Worm (Caenorhabditis elegans): Measurements from ENCODE around the gene nep-13.

The nep-13 gene

DNA sequence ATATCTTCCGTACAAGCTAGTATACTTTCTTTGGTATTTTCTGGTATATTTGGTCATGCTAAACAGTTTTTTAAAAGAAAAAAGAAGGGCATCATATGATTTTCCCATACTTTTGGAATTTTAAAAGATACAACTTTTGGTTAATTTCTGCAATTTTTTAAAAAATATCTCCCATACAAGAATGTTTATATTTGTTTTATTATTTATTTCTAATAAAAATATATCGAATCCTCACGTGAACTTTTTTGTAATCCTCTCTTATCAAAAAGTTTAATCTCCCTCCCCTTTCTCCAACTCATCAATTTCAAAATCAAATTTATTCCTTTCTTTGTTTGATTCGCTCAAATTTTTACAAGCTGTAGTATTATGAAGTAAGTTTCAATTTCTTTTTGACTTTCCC, at the start of gene nep-13:
TSS of gene nep-13 (plus strand) at position 301 of the 400 bp plus-strand sequence.
- no peak for TF ChIP-seq alr-1 (tag; optimal IDR thresholded peaks at IDR 0.05)
- TF ChIP-seq R02D3.7 (tag; optimal IDR thresholded peaks at IDR 0.05): no peak
- TF ChIP-seq sma-9 (GFP tag; optimal IDR thresholded peaks at IDR 0.05): no peak
- no peak for TF ChIP-seq sma-9 (tag; optimal IDR thresholded peaks at IDR 0.05)
- no peak for TF ChIP-seq lsy-2 (tag; optimal IDR thresholded peaks at IDR 0.05)
- no peak for TF ChIP-seq peb-1 (tag; optimal IDR thresholded peaks at IDR 0.05)
- no peak for TF ChIP-seq sem-4 (tag; optimal IDR thresholded peaks at IDR 0.05)
- TF ChIP-seq elt-1 (tag; optimal IDR thresholded peaks at IDR 0.05): no peak
- TF ChIP-seq unc-62 (GFP tag; optimal IDR thresholded peaks at IDR 0.05): no peak
- no peak for TF ChIP-seq F13H6.1 (tag; optimal IDR thresholded peaks at IDR 0.05)
- no peak for TF ChIP-seq ama-1 (optimal IDR thresholded peaks at IDR 0.05)
- TF ChIP-seq snpc-4 (tag; optimal IDR thresholded peaks at IDR 0.05): no peak
- no peak for TF ChIP-seq Y55F3AM.14 (GFP tag; optimal IDR thresholded peaks at IDR 0.05)
- TF ChIP-seq nhr-23 (tag; optimal IDR thresholded peaks at IDR 0.05): no peak
- no peak for TF ChIP-seq ztf-11 (tag; optimal IDR thresholded peaks at IDR 0.05)
- no peak for TF ChIP-seq lin-13 (GFP tag; optimal IDR thresholded peaks at IDR 0.05)
- no peak for TF ChIP-seq C34F6.9 (tag; optimal IDR thresholded peaks at IDR 0.05)

DNA sequence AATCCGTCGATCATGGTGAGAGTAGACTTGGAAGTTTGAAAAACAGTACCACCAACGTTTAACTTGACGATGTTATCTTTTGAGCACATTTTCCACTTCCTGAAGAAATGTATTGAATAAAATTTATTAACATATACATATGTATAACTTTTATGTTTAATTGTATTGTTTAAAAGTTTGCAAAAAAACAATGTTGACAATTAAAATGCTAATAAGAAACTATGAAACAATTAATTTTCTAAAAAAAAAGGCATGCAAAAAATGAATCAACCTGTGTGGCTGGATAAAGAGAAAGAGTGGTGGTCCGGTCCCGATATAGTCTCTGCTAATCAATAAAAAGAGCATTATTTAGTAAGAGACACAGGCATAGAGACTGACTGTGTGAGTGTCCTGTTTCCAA, 47.7 kb upstream of the nep-13 start, which contains the start of gene C17F4.8:
TSS of gene C17F4.8 (minus strand) at position 101 of the 400 bp plus-strand sequence.
- no peak for TF ChIP-seq gmeb-1 (tag; optimal IDR thresholded peaks at IDR 0.05)
- no peak for TF ChIP-seq elt-1 (tag; optimal IDR thresholded peaks at IDR 0.05)
- TF ChIP-seq Y55F3AM.14 (GFP tag; optimal IDR thresholded peaks at IDR 0.05): no peak
- TF ChIP-seq nhr-10 (tag; optimal IDR thresholded peaks at IDR 0.05): no peak
- no peak for TF ChIP-seq mbf-1 (tag; optimal IDR thresholded peaks at IDR 0.05)
- TF ChIP-seq ceh-82 (tag; optimal IDR thresholded peaks at IDR 0.05): no peak
- TF ChIP-seq mab-5 (tag; optimal IDR thresholded peaks at IDR 0.05): no peak
- TF ChIP-seq ztf-11 (tag; optimal IDR thresholded peaks at IDR 0.05): no peak
- no peak for TF ChIP-seq snpc-4 (tag; optimal IDR thresholded peaks at IDR 0.05)
- TF ChIP-seq ama-1 (optimal IDR thresholded peaks at IDR 0.05): no peak
- TF ChIP-seq nhr-77 (tag; optimal IDR thresholded peaks at IDR 0.05): no peak
- TF ChIP-seq nhr-11 (tag; optimal IDR thresholded peaks at IDR 0.05): no peak
- TF ChIP-seq unc-55 (GFP tag; optimal IDR thresholded peaks at IDR 0.05): no peak
- TF ChIP-seq R02D3.7 (tag; optimal IDR thresholded peaks at IDR 0.05): no peak
- no peak for TF ChIP-seq lin-13 (GFP tag; optimal IDR thresholded peaks at IDR 0.05)

ce11 chrII:3237038-3237521, 45.4 kb upstream of the nep-13 start, which contains the start of the genes srz-67 and C17F4.11:
Gene srz-67, minus strand, starts transcription at chrII:3237138.
Gene C17F4.11, plus strand, starts transcription at chrII:3237471.
- TF ChIP-seq R02D3.7 (tag; optimal IDR thresholded peaks at IDR 0.05): no peak
- TF ChIP-seq lsy-2 (tag; optimal IDR thresholded peaks at IDR 0.05): no peak
- no peak for TF ChIP-seq nhr-11 (tag; optimal IDR thresholded peaks at IDR 0.05)
- TF ChIP-seq ztf-4 (tag; optimal IDR thresholded peaks at IDR 0.05): no peak

ce11 chrII:3240207-3240606, 42.2 kb upstream of the nep-13 start, which contains the start of gene C17F4.3:
Gene C17F4.3, plus strand, starts transcription at chrII:3240507.
- TF ChIP-seq lin-39 (tag; optimal IDR thresholded peaks at IDR 0.05) (no peak), nhr-10 (tag; optimal IDR thresholded peaks at IDR 0.05) (no peak), ZK546.5 (tag; optimal IDR thresholded peaks at IDR 0.05) (no peak), nhr-6 (tag; optimal IDR thresholded peaks at IDR 0.05) (no peak), ama-1 (optimal IDR thresholded peaks at IDR 0.05) (no peak), unc-39 (tag; optimal IDR thresholded peaks at IDR 0.05) (no peak), elt-1 (tag; optimal IDR thresholded peaks at IDR 0.05) (no peak), unc-55 (GFP tag; optimal IDR thresholded peaks at IDR 0.05) (no peak)

ce11 chrII:3241842-3242241, 40.6 kb upstream of the nep-13 start:
- peak; percentile 9 for TF ChIP-seq blmp-1 (tag; optimal IDR thresholded peaks at IDR 0.05; ENCODE audit: insufficient read depth)
- peak; percentile 68 for TF ChIP-seq nhr-21 (tag; optimal IDR thresholded peaks at IDR 0.05)
- no peak for TF ChIP-seq zag-1 (tag; optimal IDR thresholded peaks at IDR 0.05)

- TF ChIP-seq lsy-2 (tag; optimal IDR thresholded peaks at IDR 0.05): no peak
- no peak for TF ChIP-seq lin-11 (tag; optimal IDR thresholded peaks at IDR 0.05)
- no peak for TF ChIP-seq peb-1 (tag; optimal IDR thresholded peaks at IDR 0.05)
- no peak for TF ChIP-seq gmeb-1 (tag; optimal IDR thresholded peaks at IDR 0.05)
- no peak for TF ChIP-seq F13H6.1 (tag; optimal IDR thresholded peaks at IDR 0.05)
- no peak for TF ChIP-seq sem-4 (tag; optimal IDR thresholded peaks at IDR 0.05)
- no peak for TF ChIP-seq mdl-1 (tag; optimal IDR thresholded peaks at IDR 0.05)
- no peak for TF ChIP-seq nhr-11 (tag; optimal IDR thresholded peaks at IDR 0.05)
- no peak for TF ChIP-seq nhr-23 (tag; optimal IDR thresholded peaks at IDR 0.05)
- no peak for TF ChIP-seq ama-1 (optimal IDR thresholded peaks at IDR 0.05)
- TF ChIP-seq ZK546.5 (tag; optimal IDR thresholded peaks at IDR 0.05): no peak
- no peak for TF ChIP-seq unc-62 (GFP tag; optimal IDR thresholded peaks at IDR 0.05)
- TF ChIP-seq elt-3 (tag; optimal IDR thresholded peaks at IDR 0.05): no peak
- TF ChIP-seq ztf-1 (GFP tag; conservative IDR thresholded peaks at IDR 0.05): no peak
- TF ChIP-seq alr-1 (tag; optimal IDR thresholded peaks at IDR 0.05): no peak
- no peak for TF ChIP-seq lin-13 (GFP tag; optimal IDR thresholded peaks at IDR 0.05)
- TF ChIP-seq skn-1 (tag; optimal IDR thresholded peaks at IDR 0.05): no peak
- TF ChIP-seq fos-1 (tag; optimal IDR thresholded peaks at IDR 0.05): no peak
- TF ChIP-seq dmd-4 (tag; optimal IDR thresholded peaks at IDR 0.05): no peak
These were observed 38.4 kb upstream of the nep-13 start, which contains the start of gene C17F4.12 for ce11 chrII:3244070-3244469. Gene C17F4.12, minus strand, starts transcription at chrII:3244170.

All from whole organism, L2 larva.